Fruit fly (Drosophila melanogaster) S2 (cell line): ENCODE results near the gene Art9.

Experiments used
- CG8478 ChIP-seq: fragments of >200 bp; optimal IDR thresholded peaks from 2 replicates; lab custom pipeline; 2018
- CTCF ChIP-seq, 2 experiments: fragments of >200 bp; optimal IDR thresholded peaks; 2 replicates each; lab custom pipeline; 2018

DNA sequence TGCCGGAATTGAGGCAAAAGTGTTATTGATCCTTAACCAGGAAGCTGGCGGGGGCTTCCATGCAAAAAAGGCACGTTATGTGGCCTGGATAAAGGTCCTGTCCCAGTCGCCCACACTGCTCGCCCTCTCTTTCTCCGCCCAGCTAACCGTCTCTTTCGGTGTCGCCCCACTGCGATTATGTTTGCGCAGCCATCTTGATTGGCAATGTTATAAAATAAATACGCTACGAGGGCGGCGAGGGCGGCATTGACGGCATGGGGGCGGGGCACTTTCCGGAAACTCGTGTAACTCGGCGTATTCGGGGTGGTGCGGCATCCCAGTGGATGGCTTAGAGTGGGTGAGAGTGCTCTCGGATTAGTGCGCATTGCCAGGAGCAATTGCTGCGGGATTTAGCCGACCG lies 19.6 kb downstream of the Art9 start:
- no peak for TF ChIP-seq CG8478 (lab: Kevin White, UChicago)
- TF ChIP-seq CTCF (optimal IDR thresholded peaks at IDR 0.05; lab: Kevin White, UChicago) = no peak
